Worm (Caenorhabditis elegans) whole organism, L2 larva: ENCODE data around the gene num-1.

Experiments used
- F13H6.1 ChIP-seq: sonication (generic microtip); optimal IDR thresholded peaks from 2 replicates; lab custom pipeline; 2016; ENCODE audit warnings: missing genetic modification characterization, missing compliant biosample characterization
- R02D3.7 ChIP-seq: fragments of 150-350 bp; optimal IDR thresholded peaks from 2 replicates; lab custom pipeline; 2014; ENCODE audit warnings: missing biosample characterization, missing genetic modification characterization
- blmp-1 ChIP-seq: sonication (generic microtip); optimal IDR thresholded peaks from 2 replicates; lab custom pipeline; 2017; ENCODE audit warnings: missing genetic modification characterization, mild to moderate bottlenecking, missing compliant biosample characterization, antibody characterized with exemption, moderate library complexity; ENCODE audit not compliant: insufficient read depth
- ceh-82 ChIP-seq: fragments of 150-350 bp; optimal IDR thresholded peaks from 2 replicates; lab custom pipeline; 2014; ENCODE audit warnings: missing biosample characterization, missing genetic modification characterization
- dmd-4 ChIP-seq: sonication (generic microtip); optimal IDR thresholded peaks from 2 replicates; lab custom pipeline; 2017; ENCODE audit warnings: missing biosample characterization, missing genetic modification characterization
- fos-1 ChIP-seq: fragments of 150-350 bp; optimal IDR thresholded peaks from 2 replicates; lab custom pipeline; 2014; ENCODE audit warnings: missing biosample characterization, missing genetic modification characterization
- lin-13 ChIP-seq: fragments of 150-350 bp; optimal IDR thresholded peaks from 2 replicates; lab custom pipeline; 2014; ENCODE audit warnings: missing biosample characterization, missing genetic modification reagents, missing genetic modification characterization
- lin-39 ChIP-seq: fragments of 150-350 bp; optimal IDR thresholded peaks from 2 replicates; lab custom pipeline; 2014; ENCODE audit warnings: missing biosample characterization, missing genetic modification reagents, missing genetic modification characterization
- nhr-11 ChIP-seq: fragments of 150-350 bp; optimal IDR thresholded peaks from 2 replicates; lab custom pipeline; 2014; ENCODE audit warnings: missing biosample characterization, missing genetic modification characterization
- nhr-237 ChIP-seq: fragments of 150-350 bp; optimal IDR thresholded peaks from 2 replicates; lab custom pipeline; 2014; ENCODE audit warnings: missing biosample characterization, missing genetic modification characterization
- nhr-25 ChIP-seq: fragments of 150-350 bp; sonication (generic microtip); optimal IDR thresholded peaks from 3 replicates; lab custom pipeline; 2014; ENCODE audit warnings: missing biosample characterization, missing genetic modification characterization
- nhr-6 ChIP-seq: fragments of 150-350 bp; optimal IDR thresholded peaks from 2 replicates; lab custom pipeline; 2014; ENCODE audit warnings: missing biosample characterization, missing genetic modification characterization
- skn-1 ChIP-seq: sonication (generic microtip); optimal IDR thresholded peaks from 2 replicates; lab custom pipeline; 2017; ENCODE audit warnings: missing biosample characterization, missing genetic modification characterization
- snpc-4 ChIP-seq: fragments of 150-350 bp; optimal IDR thresholded peaks from 2 replicates; lab custom pipeline; 2014; ENCODE audit warnings: missing biosample characterization, missing genetic modification characterization

DNA sequence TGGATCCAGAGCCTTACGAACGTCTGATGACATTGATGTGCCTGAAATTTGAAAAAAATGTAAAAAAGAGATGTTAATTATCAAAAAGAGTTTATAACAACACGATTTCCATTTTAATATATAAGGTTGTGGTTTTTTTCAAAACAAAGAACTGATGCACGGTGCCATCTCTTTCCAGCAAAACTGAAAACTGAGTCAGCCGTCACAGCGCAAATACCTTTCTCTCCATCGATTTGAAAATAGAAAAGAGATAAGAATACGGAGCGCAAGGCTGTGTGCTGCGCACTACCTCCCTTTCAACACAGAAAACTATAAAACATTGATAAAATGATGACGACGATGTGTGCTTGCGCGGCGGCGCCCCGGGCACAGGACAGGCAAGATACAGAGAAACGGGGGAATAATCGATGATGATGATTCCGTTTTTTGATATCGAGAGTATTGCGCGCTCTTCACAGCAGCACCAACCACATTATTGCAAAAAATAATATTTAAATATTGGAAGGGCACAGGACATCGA is 37.2 kb upstream of the num-1 start, which contains the start of gene Y44A6D.3:
- TF ChIP-seq snpc-4 (tag; lab: Kevin White, UChicago) (no peak), lin-39 (no peak), nhr-6 (tag; lab: Kevin White, UChicago) (no peak), blmp-1 (tag; lab: Kevin White, UChicago) (no peak), nhr-237 (tag; lab: Kevin White, UChicago) (no peak), R02D3.7 (tag; lab: Kevin White, UChicago) (no peak), lin-13 (no peak), dmd-4 (no peak), ceh-82 (tag; lab: Kevin White, UChicago) (no peak), skn-1 (tag; lab: Kevin White, UChicago) (no peak), fos-1 (tag; lab: Kevin White, UChicago) (peak; percentile 52), nhr-11 (no peak), F13H6.1 (tag; lab: Kevin White, UChicago) (no peak), nhr-25 (no peak)
